Worm (Caenorhabditis elegans): ENCODE measurements around the gene K02E11.3.

ce11 chrV:14223141-14223540 lies 23.5 kb downstream of the K02E11.3 start:
- TF ChIP-seq him-1 (tag; optimal IDR thresholded peaks at IDR 0.05): no peak
- TF ChIP-seq W03F9.2 (tag; optimal IDR thresholded peaks at IDR 0.05): no peak
- no peak for TF ChIP-seq dao-5 (tag; optimal IDR thresholded peaks at IDR 0.05)

Measured in whole organism, L4/young adult.